Worm (Caenorhabditis elegans): ENCODE data around the gene del-8.
"Not testable (repeated sequence)": the region's sequence is repeated elsewhere in the genome, so short reads cannot be mapped to it uniquely, and the experiment has no call there.

Gene del-8

DNA sequence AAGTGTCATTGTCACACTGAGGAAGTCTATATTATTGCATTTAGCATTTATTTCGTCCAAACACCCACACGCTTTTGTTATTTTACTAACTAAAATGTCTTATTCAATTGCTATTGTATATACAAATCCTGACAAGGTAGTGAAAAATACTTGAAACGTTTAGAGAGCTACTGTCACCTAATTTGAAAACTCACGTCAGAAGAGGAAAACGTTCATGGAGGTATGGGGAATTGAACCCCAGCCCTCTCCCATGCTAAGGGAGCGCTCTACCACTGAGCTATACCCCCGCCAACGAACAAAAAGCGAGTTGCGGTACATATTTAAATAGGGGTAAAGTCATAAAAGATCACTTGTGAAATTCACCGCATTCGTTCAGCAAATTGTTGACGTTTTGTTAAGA, 33.4 kb downstream of the del-8 start (continued):
- TF ChIP-seq madf-2 (tag; optimal IDR thresholded peaks at IDR 0.05), result peak; percentile 5

DNA sequence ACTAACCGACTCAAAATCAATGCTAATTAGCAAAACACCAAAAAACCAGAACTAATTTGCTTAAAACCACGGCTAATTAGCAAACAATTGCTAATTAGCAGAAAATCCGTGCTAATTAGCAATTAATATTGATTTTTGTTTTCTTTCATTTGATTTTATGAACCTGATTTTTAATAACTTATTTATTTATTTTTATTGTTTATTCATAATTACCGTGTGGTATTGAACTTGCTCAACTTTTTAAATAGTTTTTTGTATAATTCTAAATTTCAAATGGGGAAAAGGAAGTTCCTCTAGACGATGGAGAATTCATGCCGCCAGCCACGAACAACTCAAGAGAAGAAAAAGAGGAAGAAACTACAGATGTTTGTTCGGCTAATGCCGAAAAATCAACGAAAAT, 36.6 kb downstream of the del-8 start, which contains the start of gene F34H10.1:
Gene F34H10.1, plus strand, starts transcription at position 301 of the 400 bp plus-strand sequence.
- not testable (repeated sequence) for TF ChIP-seq tbx-2 (tag; optimal IDR thresholded peaks at IDR 0.05); tbx-7 (tag; optimal IDR thresholded peaks at IDR 0.05); ceh-19 (GFP tag; optimal IDR thresholded peaks at IDR 0.05)

DNA sequence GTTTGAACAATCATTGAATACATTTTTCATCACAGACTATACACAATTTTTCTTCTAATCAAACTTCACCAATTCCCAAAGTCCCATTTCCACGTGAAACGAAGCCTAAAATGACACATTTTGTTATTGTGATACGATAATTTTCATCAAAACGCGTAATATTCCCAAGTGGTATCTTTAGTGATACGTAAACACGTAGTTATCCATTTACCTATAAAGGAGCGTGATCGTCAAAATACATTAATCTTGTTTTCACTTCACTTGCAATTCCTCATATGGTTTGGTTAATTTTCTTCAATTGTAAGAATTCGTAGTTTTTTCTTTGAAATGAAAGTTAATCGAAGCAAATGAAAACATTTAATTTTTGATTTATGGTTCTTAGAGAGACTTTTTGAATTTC, 40.3 kb downstream of the del-8 start:
- TF ChIP-seq pax-1 (tag; optimal IDR thresholded peaks at IDR 0.05), result no peak
- no peak for TF ChIP-seq rnt-1 (tag; optimal IDR thresholded peaks at IDR 0.05)

DNA sequence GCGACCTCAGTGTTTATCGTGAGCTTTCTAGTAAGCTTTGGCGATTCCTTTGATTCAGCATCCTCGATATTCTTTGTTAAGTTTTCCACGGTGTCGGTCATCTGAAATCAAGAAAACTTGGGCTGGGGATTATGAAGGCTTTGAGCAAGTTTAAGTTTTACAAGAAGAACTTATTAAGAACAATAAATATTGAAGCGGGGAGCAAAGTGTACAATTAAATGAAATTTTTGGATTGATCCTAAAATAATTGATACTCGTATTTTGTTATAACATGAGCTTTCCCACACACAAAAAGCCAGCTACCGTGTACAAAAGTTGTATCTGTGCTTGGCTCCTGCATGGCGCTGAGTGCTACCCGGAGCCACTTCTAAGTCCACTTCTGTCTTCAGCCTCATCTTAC, 45.7 kb downstream of the del-8 start, which contains the start of gene F34H10.3:
Gene F34H10.3, minus strand, starts transcription at position 101 of the 400 bp plus-strand sequence.
- TF ChIP-seq pag-3 (tag; optimal IDR thresholded peaks at IDR 0.05; ENCODE audit: borderline replicate concordance) (no peak), dmd-4 (tag; optimal IDR thresholded peaks at IDR 0.05; ENCODE audit: borderline replicate concordance) (no peak), fax-1 (tag; optimal IDR thresholded peaks at IDR 0.05) (no peak), madf-2 (tag; optimal IDR thresholded peaks at IDR 0.05) (no peak), lim-6 (tag; optimal IDR thresholded peaks at IDR 0.05) (no peak), hlh-30 (tag; optimal IDR thresholded peaks at IDR 0.05; ENCODE audit: insufficient read depth) (no peak), ceh-24 (tag; optimal IDR thresholded peaks at IDR 0.05) (no peak), nhr-11 (tag; optimal IDR thresholded peaks at IDR 0.05) (no peak), ahr-1 (tag; optimal IDR thresholded peaks at IDR 0.05) (no peak), ztf-16 (tag; optimal IDR thresholded peaks at IDR 0.05) (no peak), ref-2 (tag; optimal IDR thresholded peaks at IDR 0.05) (no peak), pros-1 (tag; optimal IDR thresholded peaks at IDR 0.05) (no peak), lin-11 (tag; optimal IDR thresholded peaks at IDR 0.05) (no peak), pha-4 (tag; optimal IDR thresholded peaks at IDR 0.05) (no peak), ceh-19 (GFP tag; optimal IDR thresholded peaks at IDR 0.05) (no peak)

DNA sequence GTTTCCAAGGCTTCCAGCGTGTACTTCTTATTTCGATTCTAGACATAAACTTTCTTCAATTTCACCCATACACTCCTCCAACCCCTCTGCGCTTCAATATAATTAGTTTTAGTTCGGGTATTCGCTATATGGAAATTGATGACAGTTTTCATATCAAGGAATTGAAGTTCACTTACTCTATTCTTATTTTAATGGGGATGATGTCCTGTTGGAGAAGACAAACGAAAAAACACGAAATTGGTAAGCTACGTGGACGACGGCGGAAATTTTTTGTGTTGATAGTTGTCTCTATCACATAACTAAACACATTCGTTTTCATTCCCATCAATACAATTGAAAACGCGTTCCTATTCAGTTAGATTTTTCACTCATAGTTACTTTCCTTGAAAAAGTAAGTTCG, 46.2 kb downstream of the del-8 start, which contains the start of gene F34H10.5:
Gene F34H10.5, plus strand, starts transcription at position 301 of the 400 bp plus-strand sequence.
- no peak for TF ChIP-seq hlh-6 (tag; optimal IDR thresholded peaks at IDR 0.05)

DNA sequence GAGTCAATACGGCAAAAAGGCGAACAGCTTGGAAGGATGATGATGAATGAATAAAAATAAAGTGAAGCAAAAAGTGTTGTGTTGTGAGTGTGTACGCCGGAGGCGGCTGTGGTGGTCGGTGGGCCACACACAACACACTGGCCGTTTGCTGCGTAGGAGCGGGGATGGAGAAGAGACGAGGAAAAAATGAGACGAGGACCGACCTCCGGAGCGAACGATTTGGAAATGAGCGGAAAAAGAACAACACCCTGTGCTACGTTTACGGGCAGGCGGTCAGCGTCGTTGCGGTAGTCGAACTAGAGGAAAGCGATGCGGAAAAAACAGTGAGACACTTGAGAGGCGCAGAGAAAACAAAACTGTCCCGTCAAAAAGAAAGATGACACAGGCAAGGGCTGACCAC, 47.9 kb downstream of the del-8 start:
- TF ChIP-seq unc-42 (tag; optimal IDR thresholded peaks at IDR 0.05) (no peak), ceh-19 (GFP tag; optimal IDR thresholded peaks at IDR 0.05) (no peak), Y22D7AL.16 (tag; optimal IDR thresholded peaks at IDR 0.05) (no peak), hlh-8 (tag; optimal IDR thresholded peaks at IDR 0.05) (no peak), pqm-1 (tag; optimal IDR thresholded peaks at IDR 0.05) (no peak), nfya-1 (tag; optimal IDR thresholded peaks at IDR 0.05) (no peak), elt-2 (tag; optimal IDR thresholded peaks at IDR 0.05) (no peak), T23F11.4 (GFP tag; optimal IDR thresholded peaks at IDR 0.05) (no peak), ceh-31 (tag; optimal IDR thresholded peaks at IDR 0.05) (peak; percentile 12), ref-2 (tag; optimal IDR thresholded peaks at IDR 0.05) (no peak), ceh-14 (tag; optimal IDR thresholded peaks at IDR 0.05) (peak; percentile 15), hlh-6 (tag; optimal IDR thresholded peaks at IDR 0.05) (peak; percentile 33), unc-55 (GFP tag; optimal IDR thresholded peaks at IDR 0.05) (no peak), sdc-2 (tag; optimal IDR thresholded peaks at IDR 0.05) (peak; percentile 59), ceh-22 (tag; optimal IDR thresholded peaks at IDR 0.05) (no peak), ceh-2 (tag; optimal IDR thresholded peaks at IDR 0.05) (peak; percentile 21)
